Worm (Caenorhabditis elegans): ENCODE measurements around the gene osm-10.

osm-10 gene

DNA sequence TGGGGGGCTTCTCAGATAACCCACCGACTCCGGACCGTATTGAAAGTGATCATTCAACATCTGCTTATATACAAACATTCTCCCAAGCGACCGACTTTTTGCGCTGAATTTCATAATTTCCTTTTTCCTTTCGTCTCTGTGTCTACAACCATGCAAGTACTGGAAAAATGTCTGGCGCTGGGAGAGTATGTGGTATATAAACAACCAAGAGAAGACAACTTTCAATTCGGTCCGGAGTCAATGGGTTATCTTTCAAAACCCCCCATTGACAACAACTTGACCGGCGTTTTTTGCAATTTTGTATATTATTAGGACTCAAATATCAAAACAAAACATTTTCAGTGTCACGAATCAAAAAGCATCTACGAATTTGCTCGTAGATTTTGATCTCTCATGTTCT, 35.4 kb downstream of the osm-10 start (continued):
- 0 out of 2 replicates have a peak, but pooled peaks have one; percentile 52 for TF ChIP-seq Y56A3A.18 (GFP tag; IDR thresholded peaks at IDR 0.05)
- TF ChIP-seq hrde-1 (tag; optimal IDR thresholded peaks at IDR 0.05; ENCODE audit: borderline replicate concordance) = no peak
- peak; percentile 81 for TF ChIP-seq B0261.1 (tag; optimal IDR thresholded peaks at IDR 0.05)
- peak; percentile 67 for TF ChIP-seq ceh-79 (tag; optimal IDR thresholded peaks at IDR 0.05)
- peak; percentile 71 for TF ChIP-seq chd-7 (tag; optimal IDR thresholded peaks at IDR 0.05)
- peak; percentile 92 for TF ChIP-seq cebp-1 (GFP tag; IDR thresholded peaks at IDR 0.05)
- TF ChIP-seq cebp-1 (tag; optimal IDR thresholded peaks at IDR 0.05) = peak; percentile 98
- TF ChIP-seq C17E4.6 (GFP tag; IDR thresholded peaks at IDR 0.05) = no peak
- no peak for TF ChIP-seq mxl-1 (tag; optimal IDR thresholded peaks at IDR 0.05)
- TF ChIP-seq Y79H2A.3 (GFP tag; conservative IDR thresholded peaks at IDR 0.05) = no peak
- TF ChIP-seq pha-4 (tag; optimal IDR thresholded peaks at IDR 0.05) = no peak
- TF ChIP-seq lin-26 (GFP tag; IDR thresholded peaks at IDR 0.05) = peak; percentile 70; the same call in 1 of the 2 replicates
- peak; percentile 72 for TF ChIP-seq ceh-27 (GFP tag; optimal IDR thresholded peaks at IDR 0.05)
- TF ChIP-seq efl-1 (GFP tag; optimal IDR thresholded peaks at IDR 0.05) = no peak
- no peak for TF ChIP-seq unc-130 (GFP tag; optimal IDR thresholded peaks at IDR 0.05)
- TF ChIP-seq ztf-22 (GFP tag; optimal IDR thresholded peaks at IDR 0.05) = no peak
- no peak for TF ChIP-seq ztf-6 (GFP tag; IDR thresholded peaks at IDR 0.05)
- TF ChIP-seq him-1 (tag; optimal IDR thresholded peaks at IDR 0.05) = no peak
- TF ChIP-seq hlh-26 (GFP tag; conservative IDR thresholded peaks at IDR 0.05) = no peak
- TF ChIP-seq ceh-91 (GFP tag; IDR thresholded peaks at IDR 0.05) = no peak
- peak; percentile 38; the same call in 1 of the 2 replicates for TF ChIP-seq rcor-1 (GFP tag; IDR thresholded peaks at IDR 0.05)
- no peak for TF ChIP-seq cebp-2 (GFP tag; IDR thresholded peaks at IDR 0.05)
- TF ChIP-seq madf-10 (tag; optimal IDR thresholded peaks at IDR 0.05) = peak; percentile 62
- no peak for TF ChIP-seq mel-28 (tag; optimal IDR thresholded peaks at IDR 0.05; ENCODE audit: borderline replicate concordance)
- TF ChIP-seq gei-17 (GFP tag; optimal IDR thresholded peaks at IDR 0.05) = peak; percentile 83
- no peak for TF ChIP-seq B0035.1 (tag; optimal IDR thresholded peaks at IDR 0.05)
- no peak for TF ChIP-seq lag-1 (GFP tag; IDR thresholded peaks at IDR 0.05)
- TF ChIP-seq nfya-1 (tag; optimal IDR thresholded peaks at IDR 0.05; ENCODE audit: borderline replicate concordance, insufficient read depth) = no peak
- no peak for TF ChIP-seq nhr-179 (tag; optimal IDR thresholded peaks at IDR 0.05)
- TF ChIP-seq F23B12.7 (tag; optimal IDR thresholded peaks at IDR 0.05; ENCODE audit: insufficient read depth) = peak; percentile 41
- TF ChIP-seq akir-1 (GFP tag; optimal IDR thresholded peaks at IDR 0.05) = peak; percentile 37
- TF ChIP-seq F57C9.4 (tag; optimal IDR thresholded peaks at IDR 0.05) = no peak
- no peak for TF ChIP-seq zfh-2 (GFP tag; conservative IDR thresholded peaks at IDR 0.05)
- peak; percentile 79 for TF ChIP-seq C06A6.2 (GFP tag; conservative IDR thresholded peaks at IDR 0.05)
- no peak for TF ChIP-seq tbx-9 (tag; optimal IDR thresholded peaks at IDR 0.05; ENCODE audit: borderline replicate concordance)
- TF ChIP-seq bed-2 (GFP tag; IDR thresholded peaks at IDR 0.05) = no peak
- no peak for TF ChIP-seq ztf-28 (GFP tag; IDR thresholded peaks at IDR 0.05)
- TF ChIP-seq nfya-2 (GFP tag; IDR thresholded peaks at IDR 0.05) = no peak
- no peak for TF ChIP-seq F57A8.1 (GFP tag; optimal IDR thresholded peaks at IDR 0.05)
- peak; percentile 38 for TF ChIP-seq F52B5.7 (tag; optimal IDR thresholded peaks at IDR 0.05)
- TF ChIP-seq die-1 (tag; optimal IDR thresholded peaks at IDR 0.05) = peak; percentile 16
- no peak for TF ChIP-seq ceh-40 (GFP tag; IDR thresholded peaks at IDR 0.05)
- TF ChIP-seq B0019.2 (GFP tag; conservative IDR thresholded peaks at IDR 0.05) = no peak
- peak; percentile 79 for TF ChIP-seq Y53G8AR.9 (GFP tag; conservative IDR thresholded peaks at IDR 0.05)
- peak; percentile 70 for TF ChIP-seq rpc-1 (optimal IDR thresholded peaks at IDR 0.05)
- peak; percentile 64 for TF ChIP-seq rpc-1 (tag; optimal IDR thresholded peaks at IDR 0.05)
- TF ChIP-seq B0336.3 (GFP tag; IDR thresholded peaks at IDR 0.05) = peak; percentile 88
- TF ChIP-seq egl-44 (GFP tag; IDR thresholded peaks at IDR 0.05) = peak; percentile 42; the same call in 1 of the 2 replicates
- TF ChIP-seq lsy-27 (tag; optimal IDR thresholded peaks at IDR 0.05; ENCODE audit: borderline replicate concordance, insufficient read depth) = no peak
